Worm (Caenorhabditis elegans) whole organism, L4 larva: Measurements from ENCODE around the gene C39D10.11.

Source experiments
- D1046.2 ChIP-seq: fragments of 200-800 bp; sonication (Bioruptor generic); IDR thresholded peaks from 2 replicates; pipeline ENCODE4 v1.3.6; 2022; ENCODE audit warnings: missing genetic modification characterization, missing compliant biosample characterization
- T20F7.1 ChIP-seq: fragments of 200-800 bp; sonication (Bioruptor generic); optimal IDR thresholded peaks from 2 replicates; lab custom pipeline; 2018; ENCODE audit warnings: mild to moderate bottlenecking, missing genetic modification characterization, missing compliant biosample characterization
- T26A8.4 ChIP-seq: fragments of 200-800 bp; sonication (Bioruptor generic); IDR thresholded peaks from 2 replicates; pipeline ENCODE4 v1.3.6; 2022; ENCODE audit warnings: missing genetic modification characterization, missing compliant biosample characterization
- Y48G9A.11 ChIP-seq: fragments of 200-800 bp; sonication (Bioruptor generic); IDR thresholded peaks from 2 replicates; pipeline ENCODE4 v1.3.6; 2022; ENCODE audit warnings: missing genetic modification reagents, missing genetic modification characterization, missing compliant biosample characterization
- Y5F2A.4 ChIP-seq: fragments of 200-800 bp; sonication (Bioruptor generic); optimal IDR thresholded peaks from 2 replicates; lab custom pipeline; 2018; ENCODE audit warnings: mild to moderate bottlenecking, missing genetic modification characterization, missing compliant biosample characterization
- ZK337.2 ChIP-seq: fragments of 200-800 bp; sonication (Bioruptor generic); IDR thresholded peaks from 2 replicates; pipeline ENCODE4 v1.3.6; 2022; ENCODE audit warnings: missing genetic modification reagents, missing genetic modification characterization, missing compliant biosample characterization
- arid-1 ChIP-seq: fragments of 200-800 bp; sonication (Bioruptor generic); conservative IDR thresholded peaks from 2 replicates; pipeline ENCODE4 v1.3.6; 2022; ENCODE audit warnings: missing genetic modification reagents, missing genetic modification characterization, missing compliant biosample characterization
- attf-4 ChIP-seq: sonication (generic microtip); optimal IDR thresholded peaks from 3 replicates; lab custom pipeline; 2017; ENCODE audit warnings: missing biosample characterization, missing genetic modification characterization
- ceh-28 ChIP-seq: fragments of 150-350 bp; optimal IDR thresholded peaks from 2 replicates; lab custom pipeline; 2014; ENCODE audit warnings: missing biosample characterization, missing genetic modification reagents, missing genetic modification characterization
- ceh-44 ChIP-seq: fragments of 200-800 bp; sonication (Bioruptor generic); IDR thresholded peaks from 2 replicates; pipeline ENCODE4 v1.3.6; 2022; ENCODE audit warnings: missing genetic modification reagents, missing genetic modification characterization, missing compliant biosample characterization
- ceh-62 ChIP-seq: sonication (generic microtip); optimal IDR thresholded peaks from 2 replicates; lab custom pipeline; 2017; ENCODE audit warnings: missing biosample characterization, missing genetic modification characterization
- ceh-82 ChIP-seq: sonication (generic microtip); optimal IDR thresholded peaks from 2 replicates; lab custom pipeline; 2017; ENCODE audit warnings: missing biosample characterization, missing genetic modification characterization
- ctbp-1 ChIP-seq: fragments of 200-800 bp; sonication (Bioruptor generic); IDR thresholded peaks from 2 replicates; pipeline ENCODE4 v1.3.6; 2022; ENCODE audit warnings: missing genetic modification reagents, missing genetic modification characterization, missing compliant biosample characterization
- daf-16 ChIP-seq, 3 experiments: sonication (generic microtip); optimal IDR thresholded peaks; 2 replicates each; lab custom pipeline; 2016 to 2017; ENCODE audit warnings: missing genetic modification characterization in 3 of 3, missing genetic modification reagents in 3 of 3, mild to moderate bottlenecking in 2 of 3, missing compliant biosample characterization in 2 of 3, missing biosample characterization in 1 of 3, moderate library complexity in 1 of 3
- daf-19 ChIP-seq: fragments of 200-800 bp; sonication (Bioruptor generic); conservative IDR thresholded peaks from 2 replicates; pipeline ENCODE4 v1.3.6; 2022; ENCODE audit warnings: missing genetic modification characterization, missing compliant biosample characterization
- dmd-6 ChIP-seq: fragments of 200-800 bp; sonication (Bioruptor generic); IDR thresholded peaks from 2 replicates; pipeline ENCODE4 v1.3.6; 2022; ENCODE audit warnings: missing genetic modification reagents, missing genetic modification characterization, missing compliant biosample characterization
- dmd-8 ChIP-seq: fragments of 200-800 bp; sonication (Bioruptor generic); IDR thresholded peaks from 2 replicates; pipeline ENCODE4 v1.3.6; 2022; ENCODE audit warnings: missing genetic modification characterization, missing compliant biosample characterization
- dpl-1 ChIP-seq: fragments of 150-350 bp; optimal IDR thresholded peaks from 2 replicates; lab custom pipeline; 2014; ENCODE audit warnings: missing biosample characterization, missing genetic modification reagents, missing genetic modification characterization
- duxl-1 ChIP-seq: sonication (generic microtip); optimal IDR thresholded peaks from 2 replicates; lab custom pipeline; 2016; ENCODE audit warnings: mild to moderate bottlenecking, missing genetic modification characterization, moderate library complexity, missing compliant biosample characterization; ENCODE audit not compliant: poor library complexity
- egl-27 ChIP-seq: sonication (generic microtip); optimal IDR thresholded peaks from 3 replicates; lab custom pipeline; 2017; ENCODE audit warnings: missing biosample characterization, missing genetic modification reagents, missing genetic modification characterization
- egl-43 ChIP-seq: fragments of 200-800 bp; sonication (Bioruptor generic); IDR thresholded peaks from 2 replicates; pipeline ENCODE4 v1.3.6; 2022; ENCODE audit warnings: missing genetic modification reagents, missing genetic modification characterization, missing compliant biosample characterization
- fkh-10 ChIP-seq: fragments of 150-350 bp; optimal IDR thresholded peaks from 2 replicates; lab custom pipeline; 2014; ENCODE audit warnings: missing biosample characterization, missing genetic modification reagents, missing genetic modification characterization
- hif-1 ChIP-seq, 2 experiments: sonication (generic microtip); optimal IDR thresholded peaks; 2 replicates each; lab custom pipeline; 2016 to 2017; ENCODE audit warnings: missing compliant biosample characterization in 2 of 2, missing genetic modification characterization in 2 of 2, missing genetic modification reagents in 2 of 2, missing genotype in 2 of 2, mild to moderate bottlenecking in 1 of 2
- hlh-30 ChIP-seq: sonication (generic microtip); optimal IDR thresholded peaks from 2 replicates; lab custom pipeline; 2017; ENCODE audit warnings: antibody characterized with exemption, mild to moderate bottlenecking, missing genetic modification characterization, missing compliant biosample characterization; ENCODE audit not compliant: insufficient read depth
- jun-1 ChIP-seq: fragments of 150-350 bp; optimal IDR thresholded peaks from 2 replicates; lab custom pipeline; 2014; ENCODE audit warnings: missing biosample characterization, missing genetic modification reagents, missing genetic modification characterization
- lim-7 ChIP-seq: fragments of 200-800 bp; sonication (Bioruptor generic); IDR thresholded peaks from 2 replicates; pipeline ENCODE4 v1.3.6; 2022; ENCODE audit warnings: missing genetic modification characterization, missing compliant biosample characterization
- lin-15B ChIP-seq: fragments of 150-350 bp; sonication (generic microtip); optimal IDR thresholded peaks from 3 replicates; lab custom pipeline; 2014; ENCODE audit warnings: missing biosample characterization, missing genetic modification characterization
- lsy-2 ChIP-seq, 2 experiments: fragments of 150-350 bp in 1 of 2; sonication (generic microtip) in 1 of 2; optimal IDR thresholded peaks; 2 replicates each; lab custom pipeline; 2014 to 2017; ENCODE audit warnings: missing biosample characterization in 2 of 2, missing genetic modification characterization in 2 of 2
- madf-5 ChIP-seq, 2 experiments: fragments of 200-800 bp; sonication (Bioruptor generic); IDR thresholded peaks; 2 replicates each; pipeline ENCODE4 v1.3.6; 2022; ENCODE audit warnings: missing compliant biosample characterization in 2 of 2, missing genetic modification characterization in 2 of 2
- madf-9 ChIP-seq: fragments of 200-800 bp; sonication (Bioruptor generic); conservative IDR thresholded peaks from 2 replicates; pipeline ENCODE4 v1.3.6; 2022; ENCODE audit warnings: missing genetic modification reagents, missing genetic modification characterization, missing compliant biosample characterization
- mep-1 ChIP-seq: fragments of 150-350 bp; sonication (generic microtip); optimal IDR thresholded peaks from 3 replicates; lab custom pipeline; 2014; ENCODE audit warnings: missing biosample characterization, missing genetic modification characterization
- mxl-3 ChIP-seq: fragments of 200-800 bp; sonication (Bioruptor generic); optimal IDR thresholded peaks from 2 replicates; lab custom pipeline; 2018; ENCODE audit warnings: mild to moderate bottlenecking, missing genetic modification characterization, missing compliant biosample characterization
- nhr-10 ChIP-seq: fragments of 150-350 bp; optimal IDR thresholded peaks from 2 replicates; lab custom pipeline; 2014; ENCODE audit warnings: missing biosample characterization, missing genetic modification characterization
- nhr-102 ChIP-seq: sonication (generic microtip); optimal IDR thresholded peaks from 2 replicates; lab custom pipeline; 2016; ENCODE audit warnings: mild to moderate bottlenecking, missing genetic modification characterization, moderate library complexity, missing compliant biosample characterization
- nhr-41 ChIP-seq: fragments of 200-800 bp; sonication (Bioruptor generic); IDR thresholded peaks from 2 replicates; pipeline ENCODE4 v1.3.6; 2022; ENCODE audit warnings: missing genetic modification reagents, missing genetic modification characterization, missing compliant biosample characterization
- nhr-42 ChIP-seq: fragments of 200-800 bp; sonication (Bioruptor generic); IDR thresholded peaks from 2 replicates; pipeline ENCODE4 v1.3.6; 2022; ENCODE audit warnings: missing genetic modification characterization, missing compliant biosample characterization
- nhr-48 ChIP-seq: sonication (generic microtip); optimal IDR thresholded peaks from 2 replicates; lab custom pipeline; 2016; ENCODE audit warnings: mild to moderate bottlenecking, missing genetic modification characterization, missing compliant biosample characterization
- nhr-6 ChIP-seq: fragments of 150-350 bp; optimal IDR thresholded peaks from 2 replicates; lab custom pipeline; 2014; ENCODE audit warnings: missing biosample characterization, missing genetic modification characterization
- pha-4 ChIP-seq, 2 experiments: fragments of 150-350 bp in 1 of 2; fragments of 200-800 bp in 1 of 2; sonication (Bioruptor generic) in 1 of 2; IDR thresholded peaks in 1 of 2; optimal IDR thresholded peaks in 1 of 2; 2 replicates each; pipeline versions ENCODE4 v1.3.6 to Lab custom; 2014 to 2022; ENCODE audit warnings: missing genetic modification characterization in 2 of 2, missing genetic modification reagents in 2 of 2, missing biosample characterization in 1 of 2, missing compliant biosample characterization in 1 of 2
- php-3 ChIP-seq: fragments of 200-800 bp; sonication (Bioruptor generic); IDR thresholded peaks from 2 replicates; pipeline ENCODE4 v1.3.6; 2022; ENCODE audit warnings: missing genetic modification reagents, missing genetic modification characterization, missing compliant biosample characterization
- skn-1 ChIP-seq: fragments of 150-350 bp; optimal IDR thresholded peaks from 2 replicates; lab custom pipeline; 2014; ENCODE audit warnings: missing biosample characterization, missing genetic modification characterization
- snpc-1.2 ChIP-seq: fragments of 200-800 bp; sonication (Bioruptor generic); IDR thresholded peaks from 2 replicates; pipeline ENCODE4 v1.3.6; 2022; ENCODE audit warnings: missing genetic modification reagents, missing genetic modification characterization, missing compliant biosample characterization
- unc-130 ChIP-seq: sonication (generic microtip); optimal IDR thresholded peaks from 2 replicates; lab custom pipeline; 2016; ENCODE audit warnings: missing genetic modification reagents, missing genetic modification characterization, missing compliant biosample characterization
- unc-62 ChIP-seq, 3 experiments: fragments of 150-350 bp in 1 of 3; sonication (generic microtip); optimal IDR thresholded peaks in 2 of 3; peaks in 1 of 3; 1 replicate in 1 of 3; 2 replicates in 2 of 3; lab custom pipeline; 2014 to 2017; ENCODE audit warnings: missing biosample characterization in 3 of 3, missing genetic modification characterization in 3 of 3, missing genetic modification reagents in 3 of 3, missing genotype in 1 of 3
- zfp-3 ChIP-seq: fragments of 200-800 bp; sonication (Bioruptor generic); conservative IDR thresholded peaks from 2 replicates; pipeline ENCODE4 v1.3.6; 2022; ENCODE audit warnings: missing genetic modification reagents, missing genetic modification characterization, missing compliant biosample characterization
- zip-11 ChIP-seq: fragments of 200-800 bp; sonication (Bioruptor generic); IDR thresholded peaks from 2 replicates; pipeline ENCODE4 v1.3.6; 2022; ENCODE audit warnings: missing genetic modification characterization, missing compliant biosample characterization
- zip-2 ChIP-seq: fragments of 150-350 bp; optimal IDR thresholded peaks from 2 replicates; lab custom pipeline; 2014; ENCODE audit warnings: missing biosample characterization, missing genetic modification characterization
- ztf-11 ChIP-seq: fragments of 150-350 bp; optimal IDR thresholded peaks from 2 replicates; lab custom pipeline; 2014; ENCODE audit warnings: missing biosample characterization, missing genetic modification characterization

C39D10.11 gene

DNA sequence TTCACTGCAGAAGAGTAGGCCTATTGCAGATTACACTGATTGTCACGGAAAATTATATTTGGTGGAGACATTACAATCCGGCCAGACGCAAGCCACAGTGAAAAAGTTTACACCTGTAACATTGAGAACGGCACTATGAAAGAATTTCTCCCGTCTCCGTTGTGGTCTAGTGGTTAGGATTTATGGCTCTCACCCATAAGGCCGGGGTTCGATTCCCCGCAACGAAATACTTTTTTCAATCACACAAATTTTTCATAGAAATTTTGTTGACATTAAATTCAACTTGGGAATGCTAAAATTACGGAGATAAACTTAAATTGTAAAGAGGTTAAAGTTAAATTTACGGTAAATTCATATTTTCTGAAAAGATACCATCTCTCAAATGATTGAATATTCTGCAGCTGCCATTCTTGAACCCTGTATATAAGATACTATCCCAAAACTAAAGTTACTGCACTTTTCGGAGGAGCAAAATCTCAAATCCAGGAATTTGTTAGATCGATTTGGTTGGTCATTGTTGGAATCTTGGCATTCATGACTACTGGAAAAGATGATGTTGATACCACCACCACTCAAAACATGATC, 3.4 kb downstream of the C39D10.11 start, which contains the start of gene C39D10.1:
TSS of gene C39D10.1 (plus strand) at position 535 of the 585 bp plus-strand sequence.
- TF ChIP-seq ztf-11 (tag; lab: Kevin White, UChicago) = no peak
- 0 out of 2 replicates have a peak, but pooled peaks have one; percentile 25 for TF ChIP-seq ctbp-1 (GFP tag; lab: Robert Waterston, UW)
- TF ChIP-seq fkh-10 (GFP tag; lab: Kevin White, UChicago) = no peak
- no peak for TF ChIP-seq attf-4
- peak; percentile 34 for TF ChIP-seq T20F7.1 (GFP tag; lab: Kevin White, UChicago)
- TF ChIP-seq unc-62 (GFP tag; optimal IDR thresholded peaks at IDR 0.05 in 1 of 2; lab: Kevin White, UChicago) = peak in 1 of 2 experiments; percentile 96
- TF ChIP-seq unc-62 (tag; optimal IDR thresholded peaks at IDR 0.05; lab: Kevin White, UChicago) = no peak
- TF ChIP-seq lim-7 (GFP tag; lab: Robert Waterston, UW) = peak; percentile 78
- peak; percentile 29 for TF ChIP-seq unc-130
- TF ChIP-seq dmd-6 (GFP tag; lab: Robert Waterston, UW) = peak; percentile 50
- no peak for TF ChIP-seq Y5F2A.4 (GFP tag; lab: Kevin White, UChicago)
- TF ChIP-seq egl-43 (GFP tag; lab: Robert Waterston, UW) = peak; percentile 73
- TF ChIP-seq jun-1 (tag; lab: Kevin White, UChicago) = no peak
- TF ChIP-seq daf-19 (GFP tag; lab: Robert Waterston, UW) = 0 out of 2 replicates have a peak, but pooled peaks have one; percentile 30
- peak; percentile 12; the same call in 1 of the 2 replicates for TF ChIP-seq madf-9 (GFP tag; lab: Robert Waterston, UW)
- TF ChIP-seq lsy-2 (tag; optimal IDR thresholded peaks at IDR 0.05; lab: Kevin White, UChicago) = no peak
- TF ChIP-seq mxl-3 (GFP tag; lab: Kevin White, UChicago) = no peak
- TF ChIP-seq daf-16 (GFP tag; optimal IDR thresholded peaks at IDR 0.05; lab: Kevin White, UChicago) = peak; percentile 22 to 68
- no peak for TF ChIP-seq daf-16 (tag; optimal IDR thresholded peaks at IDR 0.05; lab: Kevin White, UChicago)
- no peak for TF ChIP-seq nhr-6 (tag; lab: Kevin White, UChicago)
- peak; percentile 38; the same call in 1 of the 2 replicates for TF ChIP-seq Y48G9A.11 (GFP tag; lab: Robert Waterston, UW)
- no peak for TF ChIP-seq zip-11 (GFP tag; lab: Robert Waterston, UW)
- TF ChIP-seq nhr-41 = no peak
- TF ChIP-seq ZK337.2 (GFP tag; lab: Robert Waterston, UW) = peak; percentile 35; the same call in 1 of the 2 replicates
- TF ChIP-seq nhr-102 (tag; lab: Kevin White, UChicago) = peak; percentile 33
- TF ChIP-seq dmd-8 = peak; percentile 69; the same call in 1 of the 2 replicates
- TF ChIP-seq pha-4 (GFP tag; IDR thresholded peaks at IDR 0.05; lab: Robert Waterston, UW) = peak; percentile 67; the same call in 1 of the 2 replicates
- TF ChIP-seq pha-4 (tag; optimal IDR thresholded peaks at IDR 0.05; lab: Kevin White, UChicago) = no peak
- no peak for TF ChIP-seq hif-1 (tag; optimal IDR thresholded peaks at IDR 0.05; lab: Kevin White, UChicago)
- no peak for TF ChIP-seq ceh-82 (tag; lab: Kevin White, UChicago)
- no peak for TF ChIP-seq nhr-42 (GFP tag; lab: Robert Waterston, UW)
- peak; percentile 36 for TF ChIP-seq duxl-1 (tag; lab: Kevin White, UChicago)
- no peak for TF ChIP-seq egl-27 (tag; lab: Kevin White, UChicago)
- no peak for TF ChIP-seq nhr-10 (tag; lab: Kevin White, UChicago)
- peak; percentile 27 for TF ChIP-seq nhr-48 (tag; lab: Kevin White, UChicago)
- peak; percentile 53 for TF ChIP-seq zip-2 (tag; lab: Kevin White, UChicago)
- TF ChIP-seq php-3 (GFP tag; lab: Robert Waterston, UW) = 0 out of 2 replicates have a peak, but pooled peaks have one; percentile 29
- 0 out of 2 replicates have a peak, but pooled peaks have one; percentile 24 for TF ChIP-seq zfp-3 (GFP tag; lab: Robert Waterston, UW)
- peak; percentile 40; the same call in 1 of the 2 replicates for TF ChIP-seq ceh-44
- no peak for TF ChIP-seq mep-1 (tag; lab: Kevin White, UChicago)
- no peak for TF ChIP-seq dpl-1 (GFP tag; lab: Kevin White, UChicago)
- no peak for TF ChIP-seq ceh-28 (tag; lab: Kevin White, UChicago)
- TF ChIP-seq lin-15B (tag; lab: Kevin White, UChicago) = no peak
- peak; percentile 16 for TF ChIP-seq hlh-30 (tag; lab: Kevin White, UChicago)
- TF ChIP-seq ceh-62 = no peak
- peak in 1 of 2 experiments; percentile 44; a peak in 1 of 4 replicates for TF ChIP-seq madf-5 (GFP tag; IDR thresholded peaks at IDR 0.05; lab: Robert Waterston, UW)
- TF ChIP-seq D1046.2 (GFP tag; lab: Robert Waterston, UW) = peak; percentile 76; the same call in 1 of the 2 replicates
- TF ChIP-seq skn-1 (tag; lab: Kevin White, UChicago) = no peak
- TF ChIP-seq T26A8.4 = no peak
- 0 out of 2 replicates have a peak, but pooled peaks have one; percentile 49 for TF ChIP-seq arid-1 (GFP tag; lab: Robert Waterston, UW)
- peak; percentile 66 for TF ChIP-seq snpc-1.2 (GFP tag; lab: Robert Waterston, UW)
